Worm (Caenorhabditis elegans) whole organism, L1 larva: Measurements from ENCODE around the gene oac-58.

Source experiments
- C34B4.2 ChIP-seq: sonication (generic microtip); optimal IDR thresholded peaks from 2 replicates; lab custom pipeline; 2017; ENCODE audit warnings: mild to moderate bottlenecking, missing genetic modification characterization, missing compliant biosample characterization
- F16B12.6 ChIP-seq: fragments of 150-350 bp; optimal IDR thresholded peaks from 2 replicates; lab custom pipeline; 2014; ENCODE audit warnings: missing biosample characterization, missing genetic modification characterization
- alr-1 ChIP-seq: fragments of 200-800 bp; sonication (Bioruptor generic); optimal IDR thresholded peaks from 2 replicates; lab custom pipeline; 2018; ENCODE audit warnings: borderline replicate concordance, mild to moderate bottlenecking, missing genetic modification characterization, missing compliant biosample characterization
- ama-1 ChIP-seq: fragments of 150-350 bp; optimal IDR thresholded peaks from 2 replicates; lab custom pipeline; 2014
- blmp-1 ChIP-seq: fragments of 150-350 bp; optimal IDR thresholded peaks from 2 replicates; lab custom pipeline; 2014; ENCODE audit warnings: missing biosample characterization, missing genetic modification characterization
- ceh-63 ChIP-seq: fragments of 200-800 bp; sonication (Bioruptor generic); optimal IDR thresholded peaks from 2 replicates; lab custom pipeline; 2018; ENCODE audit warnings: mild to moderate bottlenecking, missing genetic modification characterization, missing compliant biosample characterization
- ceh-90 ChIP-seq: sonication (generic microtip); optimal IDR thresholded peaks from 2 replicates; lab custom pipeline; 2016; ENCODE audit warnings: missing genetic modification characterization, missing compliant biosample characterization
- dpl-1 ChIP-seq, 3 experiments: fragments of 150-350 bp in 2 of 3; sonication (generic microtip) in 1 of 3; optimal IDR thresholded peaks; 2 replicates each; lab custom pipeline; 2014 to 2017; ENCODE audit warnings: missing biosample characterization in 3 of 3, missing genetic modification characterization in 3 of 3, missing genetic modification reagents in 3 of 3
- efl-1 ChIP-seq, 4 experiments: fragments of 150-350 bp; optimal IDR thresholded peaks in 3 of 4; peaks in 1 of 4; 1 replicate in 1 of 4; 2 replicates in 3 of 4; lab custom pipeline; 2014; ENCODE audit warnings: missing biosample characterization in 2 of 4, missing genetic modification characterization in 2 of 4, missing genetic modification reagents in 2 of 4
- ets-5 ChIP-seq: fragments of 200-800 bp; sonication (Bioruptor generic); IDR thresholded peaks from 2 replicates; pipeline ENCODE4 v1.3.6; 2022; ENCODE audit warnings: missing genetic modification characterization, missing compliant biosample characterization
- fkh-10 ChIP-seq: sonication (generic microtip); optimal IDR thresholded peaks from 2 replicates; lab custom pipeline; 2017; ENCODE audit warnings: missing biosample characterization, missing genetic modification reagents, missing genetic modification characterization
- fkh-8 ChIP-seq: sonication (generic microtip); optimal IDR thresholded peaks from 2 replicates; lab custom pipeline; 2016; ENCODE audit warnings: mild to moderate bottlenecking, missing genetic modification characterization, missing compliant biosample characterization
- grh-1 ChIP-seq: fragments of 200-800 bp; sonication (Bioruptor generic); IDR thresholded peaks from 2 replicates; pipeline ENCODE4 v1.3.6; 2022; ENCODE audit warnings: missing genetic modification reagents, missing genetic modification characterization, missing compliant biosample characterization
- isw-1 ChIP-seq: fragments of 200-800 bp; sonication (Bioruptor generic); IDR thresholded peaks from 2 replicates; pipeline ENCODE4 v1.3.6; 2022; ENCODE audit warnings: missing genetic modification characterization, missing compliant biosample characterization
- lin-15B ChIP-seq: fragments of 150-350 bp; sonication (generic microtip); optimal IDR thresholded peaks from 3 replicates; lab custom pipeline; 2014; ENCODE audit warnings: missing biosample characterization, missing genetic modification characterization
- lin-39 ChIP-seq: fragments of 150-350 bp; optimal IDR thresholded peaks from 2 replicates; lab custom pipeline; 2014; ENCODE audit warnings: missing biosample characterization, missing genetic modification reagents, missing genetic modification characterization
- mef-2 ChIP-seq: fragments of 150-350 bp; optimal IDR thresholded peaks from 2 replicates; lab custom pipeline; 2014; ENCODE audit warnings: missing biosample characterization, missing genetic modification characterization
- nhr-11 ChIP-seq: fragments of 150-350 bp; optimal IDR thresholded peaks from 2 replicates; lab custom pipeline; 2014; ENCODE audit warnings: missing biosample characterization, missing genetic modification characterization
- nhr-12 ChIP-seq: sonication (generic microtip); optimal IDR thresholded peaks from 2 replicates; lab custom pipeline; 2017; ENCODE audit warnings: missing biosample characterization, missing genetic modification characterization
- nhr-20 ChIP-seq: sonication (generic microtip); optimal IDR thresholded peaks from 2 replicates; lab custom pipeline; 2016; ENCODE audit warnings: mild to moderate bottlenecking, missing genetic modification characterization, missing compliant biosample characterization
- nhr-77 ChIP-seq: fragments of 150-350 bp; optimal IDR thresholded peaks from 2 replicates; lab custom pipeline; 2014; ENCODE audit warnings: missing biosample characterization, missing genetic modification characterization
- nhr-90 ChIP-seq: sonication (generic microtip); optimal IDR thresholded peaks from 2 replicates; lab custom pipeline; 2016; ENCODE audit warnings: mild to moderate bottlenecking, missing genetic modification characterization, missing compliant biosample characterization; ENCODE audit not compliant: poor library complexity
- pag-3 ChIP-seq: sonication (generic microtip); optimal IDR thresholded peaks from 2 replicates; lab custom pipeline; 2017; ENCODE audit warnings: missing genetic modification characterization, mild to moderate bottlenecking, missing compliant biosample characterization, antibody characterized with exemption, borderline replicate concordance; ENCODE audit not compliant: insufficient read depth
- snu-23 ChIP-seq: sonication (generic microtip); optimal IDR thresholded peaks from 2 replicates; lab custom pipeline; 2016; ENCODE audit warnings: missing genetic modification characterization, missing compliant biosample characterization
- tbx-2 ChIP-seq: sonication (generic microtip); optimal IDR thresholded peaks from 2 replicates; lab custom pipeline; 2016; ENCODE audit warnings: missing genetic modification characterization, missing compliant biosample characterization
- tlp-1 ChIP-seq: fragments of 150-350 bp; optimal IDR thresholded peaks from 2 replicates; lab custom pipeline; 2014; ENCODE audit warnings: missing biosample characterization, missing genetic modification characterization
- unc-130 ChIP-seq: fragments of 150-350 bp; optimal IDR thresholded peaks from 2 replicates; lab custom pipeline; 2017; ENCODE audit warnings: missing biosample characterization, missing genetic modification characterization, inconsistent platforms
- unc-86 ChIP-seq: sonication (generic microtip); optimal IDR thresholded peaks from 2 replicates; lab custom pipeline; 2016; ENCODE audit warnings: missing genetic modification characterization, missing compliant biosample characterization
- unc-98 ChIP-seq: fragments of 200-800 bp; sonication (Bioruptor generic); IDR thresholded peaks from 2 replicates; pipeline ENCODE4 v1.3.6; 2022; ENCODE audit warnings: missing genetic modification characterization, missing compliant biosample characterization
- vab-15 ChIP-seq: sonication (generic microtip); optimal IDR thresholded peaks from 2 replicates; lab custom pipeline; 2017; ENCODE audit warnings: missing genotype, mild to moderate bottlenecking, missing genetic modification characterization, missing compliant biosample characterization
- xbp-1 ChIP-seq: sonication (generic microtip); optimal IDR thresholded peaks from 2 replicates; lab custom pipeline; 2016; ENCODE audit warnings: missing genetic modification characterization, missing compliant biosample characterization
- zag-1 ChIP-seq: fragments of 150-350 bp; optimal IDR thresholded peaks from 2 replicates; lab custom pipeline; 2014; ENCODE audit warnings: missing biosample characterization, missing genetic modification characterization
- zip-4 ChIP-seq: fragments of 200-800 bp; sonication (Bioruptor generic); optimal IDR thresholded peaks from 2 replicates; lab custom pipeline; 2018; ENCODE audit warnings: mild to moderate bottlenecking, missing genetic modification characterization, moderate library complexity, missing compliant biosample characterization

oac-58 gene

ce11 chrIV:12311597-12311996, at the start of gene oac-58:
Gene oac-58 (minus strand): TSS chrIV:12311697.
- TF ChIP-seq efl-1 (optimal IDR thresholded peaks at IDR 0.05; lab: Kevin White, UChicago) (no peak), efl-1 (GFP tag; optimal IDR thresholded peaks at IDR 0.05 in 1 of 2; lab: Kevin White, UChicago) (peak in 1 of 2 experiments; percentile 33), tlp-1 (tag; lab: Kevin White, UChicago) (no peak)

ce11 chrIV:12360742-12361195, 49.3 kb upstream of the oac-58 start, which contains the start of gene sec-24.2:
Gene sec-24.2 (minus strand): TSS chrIV:12360792.
- TF ChIP-seq C34B4.2 (tag; lab: Kevin White, UChicago) (no peak), ceh-63 (GFP tag; lab: Kevin White, UChicago) (no peak), alr-1 (tag; lab: Kevin White, UChicago) (no peak), snu-23 (no peak), blmp-1 (tag; lab: Kevin White, UChicago) (no peak), vab-15 (tag; lab: Kevin White, UChicago) (no peak), pag-3 (tag; lab: Kevin White, UChicago) (no peak), nhr-12 (tag; lab: Kevin White, UChicago) (no peak), zag-1 (tag; lab: Kevin White, UChicago) (no peak), mef-2 (tag; lab: Kevin White, UChicago) (no peak), ama-1 (lab: Kevin White, UChicago) (no peak), isw-1 (no peak), dpl-1 (GFP tag; optimal IDR thresholded peaks at IDR 0.05; lab: Kevin White, UChicago) (no peak), tbx-2 (no peak), ceh-90 (no peak)

- no peak for TF ChIP-seq lin-39 (tag; lab: Kevin White, UChicago)
- TF ChIP-seq ceh-63 (GFP tag; lab: Kevin White, UChicago), result peak; percentile 24
- no peak for TF ChIP-seq fkh-8
- TF ChIP-seq zip-4 (GFP tag; lab: Kevin White, UChicago), result no peak
- TF ChIP-seq unc-86 (tag; lab: Kevin White, UChicago), result no peak
- TF ChIP-seq mef-2 (tag; lab: Kevin White, UChicago), result no peak
- TF ChIP-seq C34B4.2 (tag; lab: Kevin White, UChicago), result no peak
- no peak for TF ChIP-seq grh-1 (GFP tag; lab: Robert Waterston, UW)
- no peak for TF ChIP-seq efl-1 (optimal IDR thresholded peaks at IDR 0.05; lab: Kevin White, UChicago)
- peak in 1 of 2 experiments; percentile 30 for TF ChIP-seq efl-1 (GFP tag; optimal IDR thresholded peaks at IDR 0.05 in 1 of 2; lab: Kevin White, UChicago)
- TF ChIP-seq F16B12.6 (tag; lab: Kevin White, UChicago), result no peak
- no peak for TF ChIP-seq dpl-1 (GFP tag; optimal IDR thresholded peaks at IDR 0.05; lab: Kevin White, UChicago)
- no peak for TF ChIP-seq nhr-77 (tag; lab: Kevin White, UChicago)
These were observed 48.5 kb upstream of the oac-58 start for ce11 chrIV:12359979-12360378.

ce11 chrIV:12350235-12350634, 38.7 kb upstream of the oac-58 start:
- TF ChIP-seq lin-15B (tag; lab: Kevin White, UChicago) (no peak), zag-1 (tag; lab: Kevin White, UChicago) (no peak), fkh-10 (peak; percentile 66), unc-98 (GFP tag; lab: Robert Waterston, UW) (no peak)

ce11 chrIV:12349639-12350038, 38.1 kb upstream of the oac-58 start, which contains the start of gene best-22:
Gene best-22 (plus strand): TSS chrIV:12349939.
- TF ChIP-seq lin-39 (tag; lab: Kevin White, UChicago) (no peak), nhr-20 (tag; lab: Kevin White, UChicago) (no peak), ets-5 (no peak), nhr-90 (tag; lab: Kevin White, UChicago) (no peak), blmp-1 (tag; lab: Kevin White, UChicago) (peak; percentile 27), xbp-1 (tag; lab: Kevin White, UChicago) (no peak), grh-1 (GFP tag; lab: Robert Waterston, UW) (peak; percentile 56; the same call in 1 of the 2 replicates), unc-130 (no peak), nhr-11 (tag; lab: Kevin White, UChicago) (no peak)
